Fruit fly (Drosophila melanogaster) whole organism, embryonic: Measurements from ENCODE around the gene CG10984.

Source experiments
- Atf6 ChIP-seq: fragments of 200-800 bp; sonication (Bioruptor generic); IDR thresholded peaks from 2 replicates; pipeline ENCODE4 v1.3.6; 2022; ENCODE audit warnings: missing biosample characterization, missing genetic modification characterization
- BEAF-32 ChIP-seq: fragments of 200-800 bp; sonication (Bioruptor generic); optimal IDR thresholded peaks from 3 replicates; lab custom pipeline; 2017; ENCODE audit warnings: missing biosample characterization, missing genetic modification characterization, mild to moderate bottlenecking, moderate library complexity, missing genetic modification reagents
- C15 ChIP-seq: fragments of 200-800 bp; sonication (Bioruptor generic); IDR thresholded peaks from 3 replicates; pipeline ENCODE4 v1.3.6; 2022; ENCODE audit warnings: missing biosample characterization, missing genetic modification characterization
- CG10147 ChIP-seq: fragments of 200-800 bp; sonication (Bioruptor generic); optimal IDR thresholded peaks from 2 replicates; lab custom pipeline; 2019; ENCODE audit warnings: missing biosample characterization, mild to moderate bottlenecking, missing genetic modification characterization, moderate library complexity
- CG11398 ChIP-seq: fragments of 200-800 bp; sonication (Bioruptor generic); optimal IDR thresholded peaks from 2 replicates; lab custom pipeline; 2016; ENCODE audit warnings: missing biosample characterization, missing genetic modification characterization
- CG11560 ChIP-seq: fragments of 200-800 bp; sonication (Bioruptor generic); IDR thresholded peaks from 3 replicates; pipeline ENCODE4 v1.3.6; 2022; ENCODE audit warnings: missing biosample characterization, missing genetic modification characterization
- CG12071 ChIP-seq: fragments of 200-800 bp; sonication (Bioruptor generic); optimal IDR thresholded peaks from 3 replicates; lab custom pipeline; 2018; ENCODE audit warnings: missing biosample characterization, mild to moderate bottlenecking, missing genetic modification characterization
- CG12659 ChIP-seq: fragments of 200-800 bp; sonication (Bioruptor generic); optimal IDR thresholded peaks from 3 replicates; lab custom pipeline; 2017; ENCODE audit warnings: mild to moderate bottlenecking, missing biosample characterization, missing genetic modification reagents, missing genetic modification characterization
- CG13123 ChIP-seq: fragments of 200-800 bp; sonication (Bioruptor generic); optimal IDR thresholded peaks from 2 replicates; lab custom pipeline; 2016; ENCODE audit warnings: missing biosample characterization, missing genetic modification characterization
- CG13424 ChIP-seq: fragments of 200-800 bp; sonication (Bioruptor generic); optimal IDR thresholded peaks from 2 replicates; lab custom pipeline; 2019; ENCODE audit warnings: missing biosample characterization, mild to moderate bottlenecking, missing genetic modification characterization, moderate library complexity
- CG14050 ChIP-seq: fragments of 200-800 bp; sonication (Bioruptor generic); IDR thresholded peaks from 3 replicates; pipeline ENCODE4 v1.3.6; 2022; ENCODE audit warnings: missing biosample characterization, missing genetic modification characterization
- CG15514 ChIP-seq: fragments of 200-800 bp; sonication (Bioruptor generic); optimal IDR thresholded peaks from 3 replicates; lab custom pipeline; 2017; ENCODE audit warnings: missing biosample characterization, missing genetic modification characterization, mild to moderate bottlenecking, moderate library complexity, missing genetic modification reagents
- CG16863 ChIP-seq: fragments of 200-800 bp; sonication (Bioruptor generic); optimal IDR thresholded peaks from 3 replicates; lab custom pipeline; 2016; ENCODE audit warnings: missing biosample characterization, missing genetic modification characterization
- CG17328 ChIP-seq: fragments of 200-800 bp; sonication (Bioruptor generic); IDR thresholded peaks from 2 replicates; pipeline ENCODE4 v1.3.6; 2022; ENCODE audit warnings: missing biosample characterization, missing genetic modification characterization
- CG17385 ChIP-seq: fragments of 200-800 bp; sonication (Bioruptor generic); optimal IDR thresholded peaks from 3 replicates; lab custom pipeline; 2018; ENCODE audit warnings: missing biosample characterization, mild to moderate bottlenecking, missing genetic modification characterization
- CG17802 ChIP-seq: fragments of 200-800 bp; sonication (Bioruptor generic); optimal IDR thresholded peaks from 2 replicates; lab custom pipeline; 2018; ENCODE audit warnings: missing biosample characterization, mild to moderate bottlenecking, missing genetic modification characterization, moderate library complexity
- CG2202 ChIP-seq: fragments of 200-800 bp; sonication (Bioruptor generic); optimal IDR thresholded peaks from 2 replicates; lab custom pipeline; 2018; ENCODE audit warnings: missing biosample characterization, mild to moderate bottlenecking, missing genetic modification characterization
- CG30403 ChIP-seq: fragments of 200-800 bp; sonication (Bioruptor generic); optimal IDR thresholded peaks from 3 replicates; lab custom pipeline; 2016; ENCODE audit warnings: missing biosample characterization, missing genetic modification characterization
- CG3065 ChIP-seq: fragments of 200-800 bp; sonication (Bioruptor generic); optimal IDR thresholded peaks from 2 replicates; lab custom pipeline; 2016; ENCODE audit warnings: missing biosample characterization, missing genetic modification characterization
- CG32767 ChIP-seq: fragments of 200-800 bp; sonication (Bioruptor generic); IDR thresholded peaks from 2 replicates; pipeline ENCODE4 v1.3.6; 2022; ENCODE audit warnings: missing biosample characterization, missing genetic modification characterization
- CG3726 ChIP-seq: fragments of 200-800 bp; sonication (Bioruptor generic); IDR thresholded peaks from 3 replicates; pipeline ENCODE4, ENCODE4 v1.3.6; 2022; ENCODE audit warnings: missing biosample characterization, missing genetic modification characterization
- CG5180 ChIP-seq: fragments of 200-800 bp; sonication (Bioruptor generic); optimal IDR thresholded peaks from 3 replicates; lab custom pipeline; 2017; ENCODE audit warnings: missing biosample characterization, missing genetic modification characterization, mild to moderate bottlenecking, moderate library complexity, missing genetic modification reagents
- CG5245 ChIP-seq: fragments of 200-800 bp; sonication (Bioruptor generic); optimal IDR thresholded peaks from 3 replicates; lab custom pipeline; 2016; ENCODE audit warnings: missing biosample characterization, missing genetic modification characterization
- CG6654 ChIP-seq: fragments of 200-800 bp; sonication (Bioruptor generic); optimal IDR thresholded peaks from 2 replicates; lab custom pipeline; 2017; ENCODE audit warnings: missing biosample characterization, mild to moderate bottlenecking, missing genetic modification characterization
- CG6689 ChIP-seq: fragments of 200-800 bp; sonication (Bioruptor generic); IDR thresholded peaks from 2 replicates; pipeline ENCODE4 v1.3.6; 2022; ENCODE audit warnings: missing biosample characterization, missing genetic modification characterization
- CG7271 ChIP-seq: fragments of 200-800 bp; sonication (Bioruptor generic); optimal IDR thresholded peaks from 2 replicates; lab custom pipeline; 2018; ENCODE audit warnings: missing biosample characterization, mild to moderate bottlenecking, missing genetic modification characterization, moderate library complexity
- Deaf1 ChIP-seq: fragments of 200-800 bp; optimal IDR thresholded peaks from 3 replicates; lab custom pipeline; 2019; ENCODE audit warnings: missing biosample characterization, mild to moderate bottlenecking, missing genetic modification characterization, moderate library complexity
- Doc2 ChIP-seq: fragments of 200-800 bp; sonication (Bioruptor generic); IDR thresholded peaks from 2 replicates; pipeline ENCODE4 v1.3.6; 2022; ENCODE audit warnings: missing biosample characterization, missing genetic modification characterization
- Eip74EF ChIP-seq, 2 experiments: fragments of 200-800 bp in 1 of 2; fragments of >200 bp in 1 of 2; sonication (Bioruptor generic) in 1 of 2; optimal IDR thresholded peaks; 2 replicates each; lab custom pipeline; 2017 to 2019; ENCODE audit warnings: missing biosample characterization in 2 of 2, missing genetic modification characterization in 2 of 2, mild to moderate bottlenecking in 1 of 2, moderate library complexity in 1 of 2
- Elba2 ChIP-seq: fragments of 200-800 bp; sonication (Bioruptor generic); optimal IDR thresholded peaks from 3 replicates; lab custom pipeline; 2016; ENCODE audit warnings: missing biosample characterization, missing genetic modification characterization
- Fer1 ChIP-seq: fragments of 200-800 bp; sonication (Bioruptor generic); optimal IDR thresholded peaks from 2 replicates; lab custom pipeline; 2017; ENCODE audit warnings: missing biosample characterization, mild to moderate bottlenecking, missing genetic modification characterization
- Fer3 ChIP-seq: fragments of 200-800 bp; sonication (Bioruptor generic); optimal IDR thresholded peaks from 2 replicates; lab custom pipeline; 2018; ENCODE audit warnings: missing biosample characterization, mild to moderate bottlenecking, missing genetic modification characterization, moderate library complexity
- H2.0 ChIP-seq: fragments of 200-800 bp; sonication (Bioruptor generic); IDR thresholded peaks from 2 replicates; pipeline ENCODE4 v1.3.6; 2022; ENCODE audit warnings: missing biosample characterization, missing genetic modification characterization
- NC2β ChIP-seq: fragments of 200-800 bp; sonication (Bioruptor generic); optimal IDR thresholded peaks from 2 replicates; lab custom pipeline; 2016; ENCODE audit warnings: missing biosample characterization, missing genetic modification characterization
- NfI ChIP-seq: fragments of 200-800 bp; sonication (Bioruptor generic); optimal IDR thresholded peaks from 3 replicates; lab custom pipeline; 2018; ENCODE audit warnings: missing biosample characterization, mild to moderate bottlenecking, missing genetic modification characterization, moderate library complexity
- Xrp1 ChIP-seq: fragments of 200-800 bp; sonication (Bioruptor generic); IDR thresholded peaks from 2 replicates; pipeline ENCODE4 v1.3.6; 2022; ENCODE audit warnings: missing biosample characterization, missing genetic modification characterization
- br ChIP-seq: fragments of >200 bp; optimal IDR thresholded peaks from 2 replicates; lab custom pipeline; 2017
- cg ChIP-seq: fragments of 200-800 bp; sonication (Bioruptor generic); optimal IDR thresholded peaks from 3 replicates; lab custom pipeline; 2019; ENCODE audit warnings: missing biosample characterization, mild to moderate bottlenecking, missing genetic modification characterization, moderate library complexity
- croc ChIP-seq: fragments of 200-800 bp; sonication (Bioruptor generic); conservative IDR thresholded peaks from 3 replicates; pipeline ENCODE4 v1.3.6; 2022; ENCODE audit warnings: missing biosample characterization, missing genetic modification characterization
- da ChIP-seq: fragments of 200-800 bp; sonication (Bioruptor generic); optimal IDR thresholded peaks from 2 replicates; lab custom pipeline; 2016; ENCODE audit warnings: missing biosample characterization, missing genetic modification characterization
- danr ChIP-seq: fragments of 200-800 bp; sonication (Bioruptor generic); IDR thresholded peaks from 2 replicates; pipeline ENCODE4 v1.3.6; 2022; ENCODE audit warnings: missing biosample characterization, missing genetic modification characterization
- emc ChIP-seq: fragments of 200-800 bp; sonication (Bioruptor generic); optimal IDR thresholded peaks from 2 replicates; lab custom pipeline; 2016; ENCODE audit warnings: missing biosample characterization, missing genetic modification characterization
- eyg ChIP-seq: fragments of 200-800 bp; sonication (Bioruptor generic); optimal IDR thresholded peaks from 3 replicates; lab custom pipeline; 2016; ENCODE audit warnings: missing biosample characterization, missing genetic modification characterization
- gsb ChIP-seq: fragments of 200-800 bp; sonication (Bioruptor generic); IDR thresholded peaks from 2 replicates; pipeline ENCODE4 v1.3.6; 2022; ENCODE audit warnings: missing biosample characterization, missing genetic modification characterization
- hkb ChIP-seq, 2 experiments: fragments of 200-800 bp in 1 of 2; fragments of >200 bp in 1 of 2; sonication (Bioruptor generic) in 1 of 2; IDR thresholded peaks in 1 of 2; optimal IDR thresholded peaks in 1 of 2; 2 replicates each; pipeline versions ENCODE4 v1.3.6 to Lab custom; 2017 to 2022; ENCODE audit warnings: missing biosample characterization in 1 of 2, missing genetic modification characterization in 1 of 2
- lov ChIP-seq, 2 experiments: fragments of 200-800 bp in 1 of 2; fragments of >200 bp in 1 of 2; sonication (Bioruptor generic) in 1 of 2; IDR thresholded peaks in 1 of 2; optimal IDR thresholded peaks in 1 of 2; 2 replicates in 1 of 2; 3 replicates in 1 of 2; pipeline versions ENCODE4 v1.3.6 to Lab custom; 2017 to 2022; ENCODE audit warnings: missing biosample characterization in 1 of 2, missing genetic modification characterization in 1 of 2
- sqz ChIP-seq: fragments of 200-800 bp; sonication (Bioruptor generic); optimal IDR thresholded peaks from 3 replicates; lab custom pipeline; 2018; ENCODE audit warnings: missing biosample characterization, mild to moderate bottlenecking, missing genetic modification characterization
- tio ChIP-seq: fragments of 200-800 bp; sonication (Bioruptor generic); optimal IDR thresholded peaks from 2 replicates; lab custom pipeline; 2017; ENCODE audit warnings: missing biosample characterization, missing genetic modification characterization, inconsistent platforms
- zen2 ChIP-seq: fragments of 200-800 bp; sonication (Bioruptor generic); IDR thresholded peaks from 3 replicates; pipeline ENCODE4 v1.3.6; 2022; ENCODE audit warnings: missing biosample characterization, missing genetic modification characterization; ENCODE audit not compliant: partially characterized antibody

The CG10984 gene

dm6 chr3L:12792933-12793448 lies 43.1 kb downstream of the CG10984 start (continued):
- peak; percentile 64; the same call in 1 of the 2 replicates for TF ChIP-seq Xrp1 (GFP tag; lab: Robert Waterston, UW)
- TF ChIP-seq hkb (optimal IDR thresholded peaks at IDR 0.05; lab: Kevin White, UChicago) = no peak
- peak; percentile 69 for TF ChIP-seq hkb (GFP tag; IDR thresholded peaks at IDR 0.05; lab: Robert Waterston, UW)
- TF ChIP-seq br (lab: Kevin White, UChicago) = no peak
- peak; percentile 53 for TF ChIP-seq CG17385 (GFP tag; lab: Kevin White, UChicago)
- 0 out of 3 replicates have a peak, but pooled peaks have one; percentile 9 for TF ChIP-seq CG14050 (GFP tag; lab: Robert Waterston, UW)
- no peak for TF ChIP-seq da (GFP tag; lab: Kevin White, UChicago)
- TF ChIP-seq CG13123 = no peak
- TF ChIP-seq CG10147 (GFP tag; lab: Kevin White, UChicago) = peak; percentile 75
- TF ChIP-seq NfI (GFP tag; lab: Kevin White, UChicago) = peak; percentile 30
- TF ChIP-seq zen2 (GFP tag; lab: Robert Waterston, UW) = no peak
- TF ChIP-seq CG11398 (GFP tag; lab: Kevin White, UChicago) = no peak
- TF ChIP-seq CG12659 (GFP tag; lab: Kevin White, UChicago) = peak; percentile 67
- peak; percentile 74 for TF ChIP-seq Fer1 (GFP tag; lab: Kevin White, UChicago)
- TF ChIP-seq Atf6 (GFP tag; lab: Robert Waterston, UW) = peak; percentile 63
- TF ChIP-seq CG5180 (GFP tag; lab: Kevin White, UChicago) = no peak
- TF ChIP-seq cg (GFP tag; lab: Kevin White, UChicago) = no peak
- no peak for TF ChIP-seq BEAF-32 (GFP tag; lab: Kevin White, UChicago)
- peak; percentile 10 for TF ChIP-seq CG5245
- TF ChIP-seq CG6689 (GFP tag; lab: Robert Waterston, UW) = peak; percentile 60
- no peak for TF ChIP-seq CG17802 (tag; lab: Kevin White, UChicago)
- no peak for TF ChIP-seq Elba2
- no peak for TF ChIP-seq Doc2
- 0 out of 2 replicates have a peak, but pooled peaks have one; percentile 33 for TF ChIP-seq CG32767 (GFP tag; lab: Robert Waterston, UW)
- no peak for TF ChIP-seq croc (GFP tag; lab: Robert Waterston, UW)
- peak; percentile 30 for TF ChIP-seq tio
- TF ChIP-seq lov (optimal IDR thresholded peaks at IDR 0.05; lab: Kevin White, UChicago) = no peak
- no peak for TF ChIP-seq lov (GFP tag; IDR thresholded peaks at IDR 0.05; lab: Robert Waterston, UW)
- TF ChIP-seq CG3726 (GFP tag; lab: Robert Waterston, UW) = no peak
- no peak for TF ChIP-seq CG2202 (tag; lab: Kevin White, UChicago)
- TF ChIP-seq CG7271 = no peak
- no peak for TF ChIP-seq CG16863 (GFP tag; lab: Kevin White, UChicago)
- no peak for TF ChIP-seq eyg (GFP tag; lab: Kevin White, UChicago)
- peak; percentile 6 for TF ChIP-seq CG15514 (GFP tag; lab: Kevin White, UChicago)
- peak; percentile 1 for TF ChIP-seq NC2β (GFP tag; lab: Kevin White, UChicago)
- TF ChIP-seq H2.0 = no peak; the same call in 1 of the 2 replicates
- peak; percentile 24; the same call in 1 of the 2 replicates for TF ChIP-seq CG17328 (GFP tag; lab: Robert Waterston, UW)
- TF ChIP-seq CG13424 (tag; lab: Kevin White, UChicago) = peak; percentile 78
- TF ChIP-seq CG12071 = peak; percentile 6
- no peak for TF ChIP-seq emc (GFP tag; lab: Kevin White, UChicago)
- TF ChIP-seq sqz (GFP tag; lab: Kevin White, UChicago) = peak; percentile 82
- TF ChIP-seq gsb = no peak
- no peak for TF ChIP-seq danr (GFP tag; lab: Robert Waterston, UW)
- no peak for TF ChIP-seq Deaf1 (tag; lab: Kevin White, UChicago)
- peak; percentile 73 for TF ChIP-seq CG30403 (GFP tag; lab: Kevin White, UChicago)
- TF ChIP-seq C15 (GFP tag; lab: Robert Waterston, UW) = no peak
- peak in 1 of 2 experiments; percentile 61 for TF ChIP-seq Eip74EF (GFP tag; optimal IDR thresholded peaks at IDR 0.05; lab: Kevin White, UChicago)
- TF ChIP-seq CG11560 = no peak
- TF ChIP-seq CG6654 (GFP tag; lab: Kevin White, UChicago) = no peak
- TF ChIP-seq Fer3 (tag; lab: Kevin White, UChicago) = peak; percentile 76
- TF ChIP-seq CG3065 (GFP tag; lab: Kevin White, UChicago) = no peak
